Fruit fly (Drosophila melanogaster): ENCODE measurements around the gene Acp63F.

The Acp63F gene

DNA sequence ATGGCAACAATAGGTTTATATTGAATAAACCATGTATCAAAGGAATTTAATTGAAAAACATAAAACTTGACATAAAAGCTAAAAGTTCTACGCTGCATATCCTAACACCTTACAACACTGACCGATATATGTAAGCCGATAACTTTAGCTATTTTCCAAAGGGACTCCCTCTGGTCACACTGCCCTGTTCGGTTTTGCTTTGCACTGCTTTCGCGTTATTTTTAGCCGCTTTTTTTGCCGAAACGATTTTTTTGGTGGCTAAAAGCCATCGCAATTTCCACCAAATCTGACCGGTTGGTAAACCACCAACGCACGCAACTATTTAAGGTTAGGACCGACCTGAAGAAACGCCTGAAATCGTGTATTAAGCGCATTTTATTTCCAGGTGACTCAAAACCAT lies 5.1 kb downstream of the Acp63F start, which contains the start of the genes CG32263 and PIG-B:
CG32263 (minus strand) TSS at position 26 of the 400 bp plus-strand sequence.
PIG-B (plus strand) TSS at position 175 of the 400 bp plus-strand sequence.
- TF ChIP-seq psq (GFP tag; optimal IDR thresholded peaks at IDR 0.05) (peak; percentile 78), Hnf4 (GFP tag; optimal IDR thresholded peaks at IDR 0.05) (no peak), Myc (optimal IDR thresholded peaks at IDR 0.05) (peak; percentile 4)

DNA sequence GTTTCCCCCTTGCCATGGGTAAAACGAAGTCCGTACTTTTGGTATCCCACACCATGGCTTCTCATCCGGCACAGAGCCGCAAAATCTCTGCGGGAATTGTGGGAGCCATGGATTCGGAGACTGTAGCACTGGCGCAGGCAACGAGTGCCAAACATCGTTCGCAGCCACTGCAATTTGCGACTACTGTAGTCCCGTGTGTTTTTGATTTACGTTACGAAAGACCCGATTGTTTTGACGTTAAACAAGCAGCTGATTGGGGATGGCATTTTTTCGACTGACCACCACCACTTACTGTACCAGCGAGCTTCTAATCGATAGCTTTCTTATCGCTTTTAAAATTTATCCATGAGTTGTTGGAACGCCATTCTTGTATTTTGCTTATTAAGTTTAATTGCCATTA lies 6.2 kb downstream of the Acp63F start, which contains the start of gene CG32262:
CG32262 (minus strand) TSS at position 254 of the 400 bp plus-strand sequence.
- TF ChIP-seq Vsx2 (GFP tag; optimal IDR thresholded peaks at IDR 0.05; ENCODE audit: partially characterized antibody) (no peak), dsf (GFP tag; optimal IDR thresholded peaks at IDR 0.05; ENCODE audit: borderline replicate concordance) (no peak)

DNA sequence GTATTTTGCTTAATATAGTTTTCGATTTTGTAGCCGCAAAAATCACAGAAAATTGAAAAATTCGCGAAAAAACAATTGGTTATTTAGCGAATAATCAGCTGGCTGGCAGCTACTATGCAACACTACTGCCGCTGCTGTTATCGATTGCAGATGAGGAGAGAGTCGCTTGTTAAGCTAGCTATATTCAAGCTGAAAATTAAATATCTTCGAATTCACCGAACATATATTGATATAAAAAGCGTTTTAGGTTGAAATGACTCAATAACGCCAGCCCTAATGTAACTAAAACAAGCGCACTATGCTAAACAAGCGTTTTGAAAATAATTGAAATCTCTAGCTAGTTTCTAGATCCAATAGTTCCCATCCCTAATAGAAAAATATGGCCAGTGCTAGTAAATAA lies 9.8 kb downstream of the Acp63F start, which contains the start of the genes CG32264, ntc and IntS10:
CG32264 (minus strand) TSS at position 130 of the 400 bp plus-strand sequence.
ntc (minus strand) TSS at position 130 of the 400 bp plus-strand sequence.
IntS10 (plus strand) TSS at position 381 of the 400 bp plus-strand sequence.
- no peak for TF ChIP-seq Rel (GFP tag; optimal IDR thresholded peaks at IDR 0.05)
- TF ChIP-seq Rel (tag; optimal IDR thresholded peaks at IDR 0.05): peak; percentile 45
- peak; percentile 40 for TF ChIP-seq psq (GFP tag; optimal IDR thresholded peaks at IDR 0.05)
- TF ChIP-seq Jra (GFP tag; optimal IDR thresholded peaks at IDR 0.05): peak; percentile 66
- peak; percentile 84 for TF ChIP-seq woc (GFP tag; optimal IDR thresholded peaks at IDR 0.05)
- peak in 1 of 2 experiments; percentile 80 for TF ChIP-seq foxo (GFP tag; optimal IDR thresholded peaks at IDR 0.05)
- peak; percentile 93 for TF ChIP-seq Myc (optimal IDR thresholded peaks at IDR 0.05)
- peak; percentile 70 for TF ChIP-seq Hnf4 (GFP tag; optimal IDR thresholded peaks at IDR 0.05)
- no peak for TF ChIP-seq Abd-B (GFP tag; optimal IDR thresholded peaks at IDR 0.05)
- peak; percentile 69 for TF ChIP-seq sv (GFP tag; optimal IDR thresholded peaks at IDR 0.05)
- TF ChIP-seq tai (GFP tag; optimal IDR thresholded peaks at IDR 0.05): no peak
- TF ChIP-seq h (GFP tag; optimal IDR thresholded peaks at IDR 0.05): peak; percentile 80
- TF ChIP-seq ey (GFP tag; optimal IDR thresholded peaks at IDR 0.05): peak; percentile 76
- peak; percentile 79 for TF ChIP-seq rgr (GFP tag; optimal IDR thresholded peaks at IDR 0.05)
- peak; percentile 55 for TF ChIP-seq HLH106 (tag; optimal IDR thresholded peaks at IDR 0.05)
- TF ChIP-seq fru (GFP tag; optimal IDR thresholded peaks at IDR 0.05): peak; percentile 74
- TF ChIP-seq Hr83 (GFP tag; optimal IDR thresholded peaks at IDR 0.05; ENCODE audit: poor library complexity, severe bottlenecking): peak; percentile 3
- no peak for TF ChIP-seq brk (GFP tag; optimal IDR thresholded peaks at IDR 0.05)
- TF ChIP-seq CG9705 (GFP tag; optimal IDR thresholded peaks at IDR 0.05): peak; percentile 30
- TF ChIP-seq Sp1 (GFP tag; optimal IDR thresholded peaks at IDR 0.05): peak; percentile 62
- no peak for TF ChIP-seq Mio (GFP tag; optimal IDR thresholded peaks at IDR 0.05)
- TF ChIP-seq dsf (GFP tag; optimal IDR thresholded peaks at IDR 0.05; ENCODE audit: borderline replicate concordance): peak; percentile 15
- TF ChIP-seq br (GFP tag; optimal IDR thresholded peaks at IDR 0.05): peak; percentile 79
- TF ChIP-seq Hr78 (GFP tag; optimal IDR thresholded peaks at IDR 0.05): no peak
- TF ChIP-seq OdsH (GFP tag; optimal IDR thresholded peaks at IDR 0.05): peak; percentile 73
- TF ChIP-seq N (GFP tag; optimal IDR thresholded peaks at IDR 0.05): no peak
- no peak for TF ChIP-seq dl (GFP tag; optimal IDR thresholded peaks at IDR 0.05; ENCODE audit: insufficient read depth in 1 of 2, partially characterized antibody in 2 of 2)

DNA sequence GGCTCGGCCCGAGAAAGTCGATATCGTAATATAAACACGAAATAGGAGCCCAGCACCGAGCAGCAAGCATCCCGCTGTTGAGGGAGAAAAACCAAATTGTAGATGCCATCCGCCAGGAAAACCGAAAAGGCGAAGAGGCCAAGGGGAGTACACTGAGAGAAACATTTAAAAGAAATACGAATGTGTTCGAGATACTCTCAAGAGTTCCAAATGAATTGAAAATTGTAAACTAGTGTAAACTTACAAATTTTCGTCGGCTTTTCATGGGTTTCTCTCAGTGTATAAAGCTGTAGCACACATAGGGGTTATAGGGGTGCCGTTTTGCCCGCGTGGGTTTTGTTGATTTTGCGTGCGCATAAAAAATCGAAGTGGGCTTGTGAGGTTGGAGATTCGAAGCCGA lies 13.5 kb downstream of the Acp63F start:
- TF ChIP-seq Hnf4 (GFP tag; optimal IDR thresholded peaks at IDR 0.05) (peak; percentile 71), h (GFP tag; optimal IDR thresholded peaks at IDR 0.05) (peak; percentile 82), psq (GFP tag; optimal IDR thresholded peaks at IDR 0.05) (peak; percentile 67), foxo (GFP tag; optimal IDR thresholded peaks at IDR 0.05) (peak in 1 of 2 experiments; percentile 76), Jra (GFP tag; optimal IDR thresholded peaks at IDR 0.05) (peak; percentile 3), dmrt93B (GFP tag; optimal IDR thresholded peaks at IDR 0.05) (no peak), dl (GFP tag; optimal IDR thresholded peaks at IDR 0.05; ENCODE audit: insufficient read depth in 1 of 2, partially characterized antibody in 2 of 2) (no peak), Dfd (GFP tag; optimal IDR thresholded peaks at IDR 0.05) (no peak), Vsx2 (GFP tag; optimal IDR thresholded peaks at IDR 0.05; ENCODE audit: partially characterized antibody) (no peak), Dif (GFP tag; optimal IDR thresholded peaks at IDR 0.05; ENCODE audit: partially characterized antibody) (no peak), brk (GFP tag; optimal IDR thresholded peaks at IDR 0.05) (no peak), Hr78 (GFP tag; optimal IDR thresholded peaks at IDR 0.05) (no peak), N (GFP tag; optimal IDR thresholded peaks at IDR 0.05) (no peak), pan (optimal IDR thresholded peaks at IDR 0.05) (no peak), Rel (GFP tag; optimal IDR thresholded peaks at IDR 0.05) (no peak), Rel (tag; optimal IDR thresholded peaks at IDR 0.05) (no peak), woc (GFP tag; optimal IDR thresholded peaks at IDR 0.05) (peak; percentile 37), usp (GFP tag; optimal IDR thresholded peaks at IDR 0.05) (no peak), OdsH (GFP tag; optimal IDR thresholded peaks at IDR 0.05) (peak; percentile 72), CrebA (GFP tag; optimal IDR thresholded peaks at IDR 0.05; ENCODE audit: borderline replicate concordance) (no peak), fru (GFP tag; optimal IDR thresholded peaks at IDR 0.05) (peak; percentile 67), lola (GFP tag; optimal IDR thresholded peaks at IDR 0.05) (no peak), dsf (GFP tag; optimal IDR thresholded peaks at IDR 0.05; ENCODE audit: borderline replicate concordance) (no peak), sv (GFP tag; optimal IDR thresholded peaks at IDR 0.05) (peak; percentile 71), CG9705 (GFP tag; optimal IDR thresholded peaks at IDR 0.05) (no peak), GATAd (GFP tag; optimal IDR thresholded peaks at IDR 0.05) (no peak), ey (GFP tag; optimal IDR thresholded peaks at IDR 0.05) (peak; percentile 79), HLH106 (tag; optimal IDR thresholded peaks at IDR 0.05) (peak; percentile 71), sage (GFP tag; optimal IDR thresholded peaks at IDR 0.05) (no peak), rgr (GFP tag; optimal IDR thresholded peaks at IDR 0.05) (peak; percentile 80), Myc (optimal IDR thresholded peaks at IDR 0.05) (no peak), Hr83 (GFP tag; optimal IDR thresholded peaks at IDR 0.05; ENCODE audit: poor library complexity, severe bottlenecking) (peak; percentile 16), CG32264 (GFP tag; optimal IDR thresholded peaks at IDR 0.05) (peak; percentile 45), Mio (GFP tag; optimal IDR thresholded peaks at IDR 0.05) (no peak), Sp1 (GFP tag; optimal IDR thresholded peaks at IDR 0.05) (peak; percentile 64), jim (GFP tag; optimal IDR thresholded peaks at IDR 0.05) (no peak), br (GFP tag; optimal IDR thresholded peaks at IDR 0.05) (peak; percentile 70)
